Fruit fly (Drosophila melanogaster) whole organism, embryonic: ENCODE data around the gene wit.

Experiments
- Asciz ChIP-seq: fragments of 200-800 bp; sonication (Bioruptor generic); optimal IDR thresholded peaks from 2 replicates; lab custom pipeline; 2017; ENCODE audit warnings: missing biosample characterization, mild to moderate bottlenecking, missing genetic modification characterization, missing genetic modification reagents
- CG10274 ChIP-seq: fragments of 200-800 bp; sonication (Bioruptor generic); optimal IDR thresholded peaks from 3 replicates; lab custom pipeline; 2017; ENCODE audit warnings: missing biosample characterization, mild to moderate bottlenecking, missing genetic modification characterization
- CG10462 ChIP-seq: fragments of 200-800 bp; sonication (Bioruptor generic); optimal IDR thresholded peaks from 2 replicates; lab custom pipeline; 2016; ENCODE audit warnings: missing biosample characterization, missing genetic modification characterization
- CG11398 ChIP-seq: fragments of 200-800 bp; sonication (Bioruptor generic); optimal IDR thresholded peaks from 2 replicates; lab custom pipeline; 2016; ENCODE audit warnings: missing biosample characterization, missing genetic modification characterization
- CG11456 ChIP-seq: fragments of 200-800 bp; sonication (Bioruptor generic); IDR thresholded peaks from 3 replicates; pipeline ENCODE4 v1.3.6; 2022; ENCODE audit warnings: missing biosample characterization, missing genetic modification characterization
- CG12071 ChIP-seq: fragments of 200-800 bp; sonication (Bioruptor generic); optimal IDR thresholded peaks from 3 replicates; lab custom pipeline; 2018; ENCODE audit warnings: missing biosample characterization, mild to moderate bottlenecking, missing genetic modification characterization
- CG13287 ChIP-seq: fragments of 200-800 bp; sonication (Bioruptor generic); IDR thresholded peaks from 2 replicates; pipeline ENCODE4 v1.3.6; 2022; ENCODE audit warnings: missing biosample characterization, missing genetic modification characterization; ENCODE audit not compliant: partially characterized antibody
- CG14710 ChIP-seq: fragments of 200-800 bp; sonication (Bioruptor generic); optimal IDR thresholded peaks from 3 replicates; lab custom pipeline; 2019; ENCODE audit warnings: missing biosample characterization, mild to moderate bottlenecking, missing genetic modification characterization, moderate library complexity
- CG15011 ChIP-seq: fragments of 200-800 bp; sonication (Bioruptor generic); optimal IDR thresholded peaks from 3 replicates; lab custom pipeline; 2018; ENCODE audit warnings: missing biosample characterization, mild to moderate bottlenecking, missing genetic modification characterization
- CG15696 ChIP-seq: fragments of 200-800 bp; sonication (Bioruptor generic); optimal IDR thresholded peaks from 2 replicates; lab custom pipeline; 2019; ENCODE audit warnings: missing biosample characterization, mild to moderate bottlenecking, missing genetic modification characterization, moderate library complexity
- CG1603 ChIP-seq: fragments of 200-800 bp; sonication (Bioruptor generic); optimal IDR thresholded peaks from 2 replicates; lab custom pipeline; 2019; ENCODE audit warnings: missing biosample characterization, mild to moderate bottlenecking, missing genetic modification characterization, moderate library complexity
- CG17568 ChIP-seq: fragments of 200-800 bp; sonication (Bioruptor generic); optimal IDR thresholded peaks from 2 replicates; lab custom pipeline; 2018; ENCODE audit warnings: missing biosample characterization, mild to moderate bottlenecking, missing genetic modification characterization, moderate library complexity
- CG17612 ChIP-seq: fragments of 200-800 bp; sonication (Bioruptor generic); IDR thresholded peaks from 2 replicates; pipeline ENCODE4 v1.3.6; 2022; ENCODE audit warnings: missing biosample characterization, missing genetic modification characterization
- CG17829 ChIP-seq: fragments of 200-800 bp; optimal IDR thresholded peaks from 2 replicates; lab custom pipeline; 2019; ENCODE audit warnings: missing biosample characterization, mild to moderate bottlenecking, missing genetic modification characterization, moderate library complexity
- CG18011 ChIP-seq: fragments of 200-800 bp; sonication (Bioruptor generic); optimal IDR thresholded peaks from 2 replicates; lab custom pipeline; 2017; ENCODE audit warnings: missing biosample characterization, missing genetic modification characterization, mild to moderate bottlenecking, moderate library complexity, missing genotype
- CG34224 ChIP-seq: fragments of 200-800 bp; sonication (Bioruptor generic); IDR thresholded peaks from 3 replicates; pipeline ENCODE4 v1.3.6; 2022; ENCODE audit warnings: missing biosample characterization, missing genetic modification characterization; ENCODE audit not compliant: partially characterized antibody
- CG5953 ChIP-seq: fragments of 200-800 bp; sonication (Bioruptor generic); IDR thresholded peaks from 2 replicates; pipeline ENCODE4 v1.3.6; 2022; ENCODE audit warnings: missing biosample characterization, missing genetic modification characterization
- CG7372 ChIP-seq: fragments of 200-800 bp; sonication (Bioruptor generic); IDR thresholded peaks from 2 replicates; pipeline ENCODE4 v1.3.6; 2022; ENCODE audit warnings: missing biosample characterization, missing genetic modification characterization
- CG7963 ChIP-seq: fragments of 200-800 bp; sonication (Bioruptor generic); IDR thresholded peaks from 3 replicates; pipeline ENCODE4 v1.3.6; 2022; ENCODE audit warnings: missing biosample characterization, missing genetic modification characterization; ENCODE audit not compliant: partially characterized antibody
- CG7987 ChIP-seq: fragments of 200-800 bp; sonication (Bioruptor generic); optimal IDR thresholded peaks from 2 replicates; lab custom pipeline; 2018; ENCODE audit warnings: missing biosample characterization, mild to moderate bottlenecking, missing genetic modification characterization, moderate library complexity
- CG8089 ChIP-seq: fragments of 200-800 bp; sonication (Bioruptor generic); optimal IDR thresholded peaks from 3 replicates; lab custom pipeline; 2016; ENCODE audit warnings: missing biosample characterization, missing genetic modification characterization
- CG8944 ChIP-seq: fragments of 200-800 bp; sonication (Bioruptor generic); optimal IDR thresholded peaks from 3 replicates; lab custom pipeline; 2016; ENCODE audit warnings: missing biosample characterization, missing genetic modification characterization
- CG9932 ChIP-seq: fragments of 200-800 bp; sonication (Bioruptor generic); IDR thresholded peaks from 2 replicates; pipeline ENCODE4 v1.3.6; 2022; ENCODE audit warnings: missing biosample characterization, missing genetic modification characterization
- Chrac-16 ChIP-seq: fragments of 200-800 bp; sonication (Bioruptor generic); optimal IDR thresholded peaks from 3 replicates; lab custom pipeline; 2016; ENCODE audit warnings: missing biosample characterization, missing genetic modification characterization
- E2f1 ChIP-seq: fragments of 200-800 bp; sonication (Bioruptor generic); IDR thresholded peaks from 2 replicates; pipeline ENCODE4 v1.3.6; 2022; ENCODE audit warnings: missing biosample characterization, missing genetic modification characterization
- ERR ChIP-seq: fragments of 200-800 bp; sonication (Bioruptor generic); optimal IDR thresholded peaks from 2 replicates; lab custom pipeline; 2016; ENCODE audit warnings: missing biosample characterization, missing genetic modification characterization
- Hmr ChIP-seq: fragments of 200-800 bp; sonication (Bioruptor generic); optimal IDR thresholded peaks from 3 replicates; lab custom pipeline; 2017; ENCODE audit warnings: mild to moderate bottlenecking, missing biosample characterization, missing genetic modification reagents, missing genetic modification characterization
- MBD-R2 ChIP-seq: fragments of 200-800 bp; sonication (Bioruptor generic); IDR thresholded peaks from 2 replicates; pipeline ENCODE4 v1.3.6; 2022; ENCODE audit warnings: missing biosample characterization, missing genetic modification characterization
- PHDP ChIP-seq: fragments of 200-800 bp; sonication (Bioruptor generic); optimal IDR thresholded peaks from 3 replicates; lab custom pipeline; 2018; ENCODE audit warnings: missing biosample characterization, mild to moderate bottlenecking, missing genetic modification characterization, moderate library complexity
- Ptx1 ChIP-seq: fragments of 200-800 bp; sonication (Bioruptor generic); IDR thresholded peaks from 2 replicates; pipeline ENCODE4 v1.3.6; 2022; ENCODE audit warnings: missing biosample characterization, missing genetic modification characterization
- Spps ChIP-seq: fragments of 200-800 bp; sonication (Bioruptor generic); optimal IDR thresholded peaks from 2 replicates; lab custom pipeline; 2018; ENCODE audit warnings: missing biosample characterization, mild to moderate bottlenecking, missing genetic modification characterization
- Sry-β ChIP-seq: fragments of 200-800 bp; sonication (Bioruptor generic); optimal IDR thresholded peaks from 2 replicates; lab custom pipeline; 2018; ENCODE audit warnings: missing biosample characterization, mild to moderate bottlenecking, missing genetic modification characterization, moderate library complexity
- Taf1 ChIP-seq: fragments of 200-800 bp; sonication (Bioruptor generic); IDR thresholded peaks from 2 replicates; pipeline ENCODE4 v1.3.6; 2022; ENCODE audit warnings: missing biosample characterization, missing genetic modification characterization
- Xrp1 ChIP-seq: fragments of 200-800 bp; sonication (Bioruptor generic); IDR thresholded peaks from 2 replicates; pipeline ENCODE4 v1.3.6; 2022; ENCODE audit warnings: missing biosample characterization, missing genetic modification characterization
- YL-1 ChIP-seq: fragments of 200-800 bp; sonication (Bioruptor generic); optimal IDR thresholded peaks from 3 replicates; lab custom pipeline; 2017; ENCODE audit warnings: missing biosample characterization, mild to moderate bottlenecking, missing genetic modification characterization
- bab2 ChIP-seq: fragments of 200-800 bp; sonication (Bioruptor generic); optimal IDR thresholded peaks from 2 replicates; lab custom pipeline; 2016; ENCODE audit warnings: missing biosample characterization, missing genetic modification characterization
- bigmax ChIP-seq: fragments of 200-800 bp; sonication (Bioruptor generic); optimal IDR thresholded peaks from 2 replicates; lab custom pipeline; 2018; ENCODE audit warnings: missing biosample characterization, mild to moderate bottlenecking, missing genetic modification characterization
- bowl ChIP-seq: fragments of 200-800 bp; sonication (Bioruptor generic); IDR thresholded peaks from 2 replicates; pipeline ENCODE4 v1.3.6; 2022; ENCODE audit warnings: missing biosample characterization, missing genetic modification characterization
- br ChIP-seq: fragments of >200 bp; optimal IDR thresholded peaks from 2 replicates; lab custom pipeline; 2017
- chinmo ChIP-seq: fragments of 200-800 bp; sonication (Bioruptor generic); IDR thresholded peaks from 4 replicates; pipeline ENCODE4 v1.3.6; 2022; ENCODE audit warnings: missing biosample characterization, missing genetic modification characterization; ENCODE audit not compliant: partially characterized antibody
- dm ChIP-seq: fragments of 200-800 bp; sonication (Bioruptor generic); optimal IDR thresholded peaks from 3 replicates; lab custom pipeline; 2016; ENCODE audit warnings: missing biosample characterization, missing genetic modification characterization
- gsb ChIP-seq: fragments of 200-800 bp; sonication (Bioruptor generic); IDR thresholded peaks from 2 replicates; pipeline ENCODE4 v1.3.6; 2022; ENCODE audit warnings: missing biosample characterization, missing genetic modification characterization
- jigr1 ChIP-seq: fragments of 200-800 bp; sonication (Bioruptor generic); IDR thresholded peaks from 3 replicates; pipeline ENCODE4 v1.3.6; 2022; ENCODE audit warnings: missing biosample characterization, missing genetic modification characterization
- oc ChIP-seq: fragments of 200-800 bp; sonication (Bioruptor generic); optimal IDR thresholded peaks from 2 replicates; lab custom pipeline; 2018; ENCODE audit warnings: missing biosample characterization, mild to moderate bottlenecking, missing genetic modification characterization, moderate library complexity
- otp ChIP-seq: fragments of 200-800 bp; sonication (Bioruptor generic); IDR thresholded peaks from 3 replicates; pipeline ENCODE4, ENCODE4 v1.3.6; 2022; ENCODE audit warnings: missing biosample characterization, missing genetic modification characterization
- psq ChIP-seq: fragments of 200-800 bp; sonication (Bioruptor generic); optimal IDR thresholded peaks from 2 replicates; lab custom pipeline; 2017; ENCODE audit warnings: missing biosample characterization, missing genetic modification characterization
- pzg ChIP-seq: fragments of 200-800 bp; sonication (Bioruptor generic); optimal IDR thresholded peaks from 3 replicates; lab custom pipeline; 2018; ENCODE audit warnings: missing biosample characterization, mild to moderate bottlenecking, missing genetic modification characterization, moderate library complexity
- row ChIP-seq: fragments of 200-800 bp; sonication (Bioruptor generic); IDR thresholded peaks from 3 replicates; pipeline ENCODE4 v1.3.6; 2022; ENCODE audit warnings: missing biosample characterization, missing genetic modification characterization
- schlank ChIP-seq: fragments of 200-800 bp; sonication (Bioruptor generic); optimal IDR thresholded peaks from 2 replicates; lab custom pipeline; 2018; ENCODE audit warnings: missing biosample characterization, mild to moderate bottlenecking, missing genetic modification characterization
- tio ChIP-seq: fragments of 200-800 bp; sonication (Bioruptor generic); optimal IDR thresholded peaks from 2 replicates; lab custom pipeline; 2017; ENCODE audit warnings: missing biosample characterization, missing genetic modification characterization, inconsistent platforms
- twi ChIP-seq: fragments of 200-800 bp; optimal IDR thresholded peaks from 2 replicates; lab custom pipeline; 2019; ENCODE audit warnings: missing biosample characterization, mild to moderate bottlenecking, missing genetic modification characterization, moderate library complexity

Gene wit

dm6 chr3L:4016754-4017153, 54.8 kb downstream of the wit start (continued):
- TF ChIP-seq CG17612 (GFP tag; lab: Robert Waterston, UW) (no peak), otp (GFP tag; lab: Robert Waterston, UW) (peak; percentile 82), CG11456 (peak; percentile 70; the same call in 2 of the 3 replicates), Spps (tag; lab: Kevin White, UChicago) (peak; percentile 56), CG34224 (no peak), Asciz (GFP tag; lab: Kevin White, UChicago) (no peak), CG11398 (GFP tag; lab: Kevin White, UChicago) (peak; percentile 26), Chrac-16 (GFP tag; lab: Kevin White, UChicago) (peak; percentile 75), row (GFP tag; lab: Robert Waterston, UW) (peak; percentile 74), MBD-R2 (GFP tag; lab: Robert Waterston, UW) (0 out of 2 replicates have a peak, but pooled peaks have one; percentile 18), pzg (GFP tag; lab: Kevin White, UChicago) (no peak), Xrp1 (GFP tag; lab: Robert Waterston, UW) (peak; percentile 86), CG7987 (GFP tag; lab: Kevin White, UChicago) (no peak), CG1603 (peak; percentile 91), CG7372 (GFP tag; lab: Robert Waterston, UW) (no peak), CG10462 (GFP tag; lab: Kevin White, UChicago) (peak; percentile 20), CG17829 (peak; percentile 79), CG5953 (GFP tag; lab: Robert Waterston, UW) (peak; percentile 55; the same call in 1 of the 2 replicates), bigmax (no peak), E2f1 (GFP tag; lab: Robert Waterston, UW) (peak; percentile 37; the same call in 1 of the 2 replicates), bowl (no peak), YL-1 (GFP tag; lab: Kevin White, UChicago) (no peak), CG8944 (GFP tag; lab: Kevin White, UChicago) (peak; percentile 61), chinmo (GFP tag; lab: Robert Waterston, UW) (no peak), gsb (GFP tag; lab: Robert Waterston, UW) (no peak), CG7963 (no peak), CG8089 (GFP tag; lab: Kevin White, UChicago) (peak; percentile 58), psq (GFP tag; lab: Kevin White, UChicago) (no peak), schlank (tag; lab: Kevin White, UChicago) (no peak), CG12071 (peak; percentile 25), dm (GFP tag; lab: Kevin White, UChicago) (peak; percentile 10), Hmr (no peak), CG15696 (tag; lab: Kevin White, UChicago) (peak; percentile 89), CG9932 (GFP tag; lab: Robert Waterston, UW) (no peak), Sry-β (GFP tag; lab: Kevin White, UChicago) (no peak), CG17568 (GFP tag; lab: Kevin White, UChicago) (no peak), Taf1 (no peak), oc (tag; lab: Kevin White, UChicago) (no peak), CG18011 (no peak), jigr1 (peak; percentile 36; the same call in 1 of the 3 replicates), CG15011 (GFP tag; lab: Kevin White, UChicago) (no peak), tio (GFP tag; lab: Kevin White, UChicago) (peak; percentile 35), CG13287 (no peak), PHDP (tag; lab: Kevin White, UChicago) (peak; percentile 48), ERR (GFP tag; lab: Kevin White, UChicago) (no peak), bab2 (peak; percentile 54), twi (peak; percentile 54), CG10274 (GFP tag; lab: Kevin White, UChicago) (no peak), br (lab: Kevin White, UChicago) (no peak), CG14710 (tag; lab: Kevin White, UChicago) (peak; percentile 70), Ptx1 (GFP tag; lab: Robert Waterston, UW) (peak; percentile 53)
